Fruit fly (Drosophila melanogaster) whole organism, wandering third instar larva: ENCODE data around the gene Rai1.

Experiments used
- CG32264 ChIP-seq: fragments of 200-800 bp; sonication (Bioruptor generic); optimal IDR thresholded peaks from 2 replicates; lab custom pipeline; 2016; ENCODE audit warnings: missing biosample characterization, missing genetic modification characterization
- GATAd ChIP-seq: sonication (Bioruptor generic); optimal IDR thresholded peaks from 2 replicates; lab custom pipeline; 2016; ENCODE audit warnings: missing biosample characterization, missing genetic modification characterization
- Hr78 ChIP-seq: fragments of >200 bp; optimal IDR thresholded peaks from 2 replicates; lab custom pipeline; 2017; ENCODE audit warnings: missing biosample characterization, missing genetic modification characterization
- Hr83 ChIP-seq: fragments of 200-300 bp; sonication (Bioruptor generic); optimal IDR thresholded peaks from 2 replicates; lab custom pipeline; 2016; ENCODE audit warnings: missing biosample characterization, mild to moderate bottlenecking, missing genetic modification characterization, moderate library complexity; ENCODE audit not compliant: poor library complexity, severe bottlenecking
- psq ChIP-seq: fragments of 200-800 bp; sonication (Bioruptor generic); optimal IDR thresholded peaks from 3 replicates; lab custom pipeline; 2017; ENCODE audit warnings: missing biosample characterization, mild to moderate bottlenecking, missing genetic modification characterization, moderate library complexity

DNA sequence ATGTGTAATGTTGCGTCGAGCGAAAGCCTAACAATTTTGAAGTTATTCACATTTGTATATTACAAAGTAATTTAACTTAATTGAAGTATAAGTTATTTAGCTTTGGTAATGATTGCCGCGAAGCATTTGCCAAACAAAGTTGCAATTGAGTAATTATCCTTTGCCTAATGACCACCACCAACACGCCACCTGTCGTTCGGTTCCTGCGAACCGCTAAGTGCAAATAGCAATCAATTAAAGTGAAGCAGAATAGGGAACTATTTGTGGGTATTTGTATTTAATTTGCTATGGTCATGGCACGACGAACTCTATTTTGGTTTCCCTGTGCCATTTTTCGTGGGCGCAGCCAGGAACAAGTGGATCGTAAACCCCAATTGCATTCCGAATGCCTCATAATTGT lies 17.5 kb upstream of the Rai1 start:
- TF ChIP-seq Hr83 (GFP tag; lab: Kevin White, UChicago), result no peak
- TF ChIP-seq CG32264, result no peak
- TF ChIP-seq psq (GFP tag; lab: Kevin White, UChicago), result no peak
- TF ChIP-seq Hr78 (GFP tag; lab: Kevin White, UChicago), result no peak
- TF ChIP-seq GATAd (GFP tag; lab: Kevin White, UChicago), result no peak
